Fruit fly (Drosophila melanogaster) whole organism, embryonic: Measurements from ENCODE around the gene CG33332.

ENCODE experiments used
- Atf3 ChIP-seq: fragments of 200-800 bp; sonication (Bioruptor generic); optimal IDR thresholded peaks from 3 replicates; lab custom pipeline; 2016; ENCODE audit warnings: missing biosample characterization, missing genetic modification characterization
- CG10147 ChIP-seq: fragments of 200-800 bp; sonication (Bioruptor generic); optimal IDR thresholded peaks from 2 replicates; lab custom pipeline; 2019; ENCODE audit warnings: missing biosample characterization, mild to moderate bottlenecking, missing genetic modification characterization, moderate library complexity
- CG10274 ChIP-seq: fragments of 200-800 bp; sonication (Bioruptor generic); optimal IDR thresholded peaks from 3 replicates; lab custom pipeline; 2017; ENCODE audit warnings: missing biosample characterization, mild to moderate bottlenecking, missing genetic modification characterization
- CG12071 ChIP-seq: fragments of 200-800 bp; sonication (Bioruptor generic); optimal IDR thresholded peaks from 3 replicates; lab custom pipeline; 2018; ENCODE audit warnings: missing biosample characterization, mild to moderate bottlenecking, missing genetic modification characterization
- CG14710 ChIP-seq: fragments of 200-800 bp; sonication (Bioruptor generic); optimal IDR thresholded peaks from 3 replicates; lab custom pipeline; 2019; ENCODE audit warnings: missing biosample characterization, mild to moderate bottlenecking, missing genetic modification characterization, moderate library complexity
- CG1529 ChIP-seq: fragments of 200-800 bp; sonication (Bioruptor generic); optimal IDR thresholded peaks from 3 replicates; lab custom pipeline; 2018; ENCODE audit warnings: missing biosample characterization, missing genetic modification characterization
- CG1603 ChIP-seq: fragments of 200-800 bp; sonication (Bioruptor generic); optimal IDR thresholded peaks from 2 replicates; lab custom pipeline; 2019; ENCODE audit warnings: missing biosample characterization, mild to moderate bottlenecking, missing genetic modification characterization, moderate library complexity
- CG16815 ChIP-seq: fragments of 200-800 bp; sonication (Bioruptor generic); optimal IDR thresholded peaks from 3 replicates; lab custom pipeline; 2017; ENCODE audit warnings: missing biosample characterization, mild to moderate bottlenecking, missing genetic modification characterization
- CG17829 ChIP-seq: fragments of 200-800 bp; optimal IDR thresholded peaks from 2 replicates; lab custom pipeline; 2019; ENCODE audit warnings: missing biosample characterization, mild to moderate bottlenecking, missing genetic modification characterization, moderate library complexity
- CG8924 ChIP-seq: fragments of 200-800 bp; optimal IDR thresholded peaks from 3 replicates; lab custom pipeline; 2019; ENCODE audit warnings: missing biosample characterization, mild to moderate bottlenecking, missing genetic modification characterization, moderate library complexity
- CG9797 ChIP-seq: fragments of 200-800 bp; sonication (Bioruptor generic); optimal IDR thresholded peaks from 3 replicates; lab custom pipeline; 2018; ENCODE audit warnings: missing biosample characterization, mild to moderate bottlenecking, missing genetic modification characterization
- CHES-1-like ChIP-seq: fragments of 200-800 bp; sonication (Bioruptor generic); optimal IDR thresholded peaks from 2 replicates; lab custom pipeline; 2016; ENCODE audit warnings: missing biosample characterization, missing genetic modification characterization
- CTCF ChIP-seq: fragments of 200-800 bp; sonication (Bioruptor generic); optimal IDR thresholded peaks from 2 replicates; lab custom pipeline; 2017; ENCODE audit warnings: missing biosample characterization, mild to moderate bottlenecking, missing genetic modification characterization, moderate library complexity
- Ets97D ChIP-seq: fragments of 200-800 bp; sonication (Bioruptor generic); optimal IDR thresholded peaks from 3 replicates; lab custom pipeline; 2016; ENCODE audit warnings: missing biosample characterization, missing genetic modification characterization
- GATAe ChIP-seq: fragments of 200-800 bp; sonication (Bioruptor generic); conservative IDR thresholded peaks from 2 replicates; pipeline ENCODE4 v1.3.6; 2022; ENCODE audit warnings: missing biosample characterization, missing genetic modification characterization
- HHEX ChIP-seq: fragments of 200-800 bp; sonication (Bioruptor generic); optimal IDR thresholded peaks from 3 replicates; lab custom pipeline; 2017; ENCODE audit warnings: missing biosample characterization, mild to moderate bottlenecking, missing genetic modification characterization, missing genetic modification reagents
- HLH4C ChIP-seq: fragments of 200-800 bp; sonication (Bioruptor generic); IDR thresholded peaks from 3 replicates; pipeline ENCODE4 v1.3.6; 2022; ENCODE audit warnings: missing biosample characterization, missing genetic modification characterization; ENCODE audit not compliant: partially characterized antibody
- HmgD ChIP-seq: fragments of 200-800 bp; sonication (Bioruptor generic); optimal IDR thresholded peaks from 3 replicates; lab custom pipeline; 2016; ENCODE audit warnings: missing biosample characterization, missing genetic modification characterization
- Lim3 ChIP-seq: fragments of 200-800 bp; sonication (Bioruptor generic); IDR thresholded peaks from 2 replicates; pipeline ENCODE4 v1.3.6; 2022; ENCODE audit warnings: missing biosample characterization, missing genetic modification characterization
- MBD-R2 ChIP-seq: fragments of 200-800 bp; sonication (Bioruptor generic); IDR thresholded peaks from 2 replicates; pipeline ENCODE4 v1.3.6; 2022; ENCODE audit warnings: missing biosample characterization, missing genetic modification characterization
- Mes4 ChIP-seq: fragments of 200-800 bp; sonication (Bioruptor generic); optimal IDR thresholded peaks from 2 replicates; lab custom pipeline; 2016; ENCODE audit warnings: missing biosample characterization, missing genetic modification characterization
- Oaz ChIP-seq: fragments of 200-800 bp; sonication (Bioruptor generic); IDR thresholded peaks from 2 replicates; pipeline ENCODE4 v1.3.6; 2022; ENCODE audit warnings: missing biosample characterization, missing genetic modification characterization
- Pdp1 ChIP-seq, 2 experiments: fragments of 200-800 bp; sonication (Bioruptor generic); optimal IDR thresholded peaks; 3 replicates each; lab custom pipeline; 2016; ENCODE audit warnings: missing biosample characterization in 2 of 2, missing genetic modification characterization in 2 of 2, mild to moderate bottlenecking in 1 of 2, moderate library complexity in 1 of 2
- Side ChIP-seq: fragments of 200-800 bp; sonication (Bioruptor generic); optimal IDR thresholded peaks from 2 replicates; lab custom pipeline; 2016; ENCODE audit warnings: missing biosample characterization, missing genetic modification characterization
- chn ChIP-seq: fragments of 200-800 bp; sonication (Bioruptor generic); optimal IDR thresholded peaks from 2 replicates; lab custom pipeline; 2016; ENCODE audit warnings: missing biosample characterization, missing genetic modification characterization
- crp ChIP-seq, 2 experiments: fragments of 200-800 bp; sonication (Bioruptor generic); optimal IDR thresholded peaks; 2 replicates in 1 of 2; 3 replicates in 1 of 2; lab custom pipeline; 2017; ENCODE audit warnings: missing biosample characterization in 2 of 2, missing genetic modification characterization in 2 of 2, mild to moderate bottlenecking in 1 of 2, moderate library complexity in 1 of 2
- disco-r ChIP-seq: fragments of 200-800 bp; sonication (Bioruptor generic); optimal IDR thresholded peaks from 2 replicates; lab custom pipeline; 2016; ENCODE audit warnings: missing biosample characterization, missing genetic modification characterization
- dm ChIP-seq: fragments of 200-800 bp; sonication (Bioruptor generic); optimal IDR thresholded peaks from 3 replicates; lab custom pipeline; 2016; ENCODE audit warnings: missing biosample characterization, missing genetic modification characterization
- emc ChIP-seq: fragments of 200-800 bp; sonication (Bioruptor generic); optimal IDR thresholded peaks from 2 replicates; lab custom pipeline; 2016; ENCODE audit warnings: missing biosample characterization, missing genetic modification characterization
- ems ChIP-seq: fragments of 200-800 bp; sonication (Bioruptor generic); optimal IDR thresholded peaks from 3 replicates; lab custom pipeline; 2016; ENCODE audit warnings: missing biosample characterization, missing genetic modification characterization
- hkb ChIP-seq, 2 experiments: fragments of 200-800 bp in 1 of 2; fragments of >200 bp in 1 of 2; sonication (Bioruptor generic) in 1 of 2; IDR thresholded peaks in 1 of 2; optimal IDR thresholded peaks in 1 of 2; 2 replicates each; pipeline versions ENCODE4 v1.3.6 to Lab custom; 2017 to 2022; ENCODE audit warnings: missing biosample characterization in 1 of 2, missing genetic modification characterization in 1 of 2
- knrl ChIP-seq: fragments of 200-800 bp; sonication (Bioruptor generic); IDR thresholded peaks from 3 replicates; pipeline ENCODE4 v1.3.6; 2022; ENCODE audit warnings: missing biosample characterization, missing genetic modification characterization; ENCODE audit not compliant: partially characterized antibody
- nerfin-2 ChIP-seq: fragments of 200-800 bp; sonication (Bioruptor generic); IDR thresholded peaks from 2 replicates; pipeline ENCODE4 v1.3.6; 2022; ENCODE audit warnings: missing biosample characterization, missing genetic modification characterization; ENCODE audit not compliant: partially characterized antibody
- pita ChIP-seq: fragments of 200-800 bp; sonication (Bioruptor generic); optimal IDR thresholded peaks from 2 replicates; lab custom pipeline; 2017; ENCODE audit warnings: missing biosample characterization, mild to moderate bottlenecking, missing genetic modification characterization
- pros ChIP-seq: fragments of 200-800 bp; sonication (Bioruptor generic); optimal IDR thresholded peaks from 3 replicates; lab custom pipeline; 2019; ENCODE audit warnings: missing biosample characterization, mild to moderate bottlenecking, missing genetic modification characterization, moderate library complexity
- pzg ChIP-seq: fragments of 200-800 bp; sonication (Bioruptor generic); optimal IDR thresholded peaks from 3 replicates; lab custom pipeline; 2018; ENCODE audit warnings: missing biosample characterization, mild to moderate bottlenecking, missing genetic modification characterization, moderate library complexity
- sc ChIP-seq, 3 experiments: fragments of >200 bp in 2 of 3; fragments of 200-800 bp in 1 of 3; sonication (Bioruptor generic) in 1 of 3; optimal IDR thresholded peaks; 2 replicates in 2 of 3; 3 replicates in 1 of 3; lab custom pipeline; 2017; ENCODE audit warnings: mild to moderate bottlenecking in 1 of 3, missing biosample characterization in 1 of 3, missing genetic modification characterization in 1 of 3, missing genetic modification reagents in 1 of 3
- scrt ChIP-seq: fragments of 200-800 bp; sonication (Bioruptor generic); optimal IDR thresholded peaks from 2 replicates; lab custom pipeline; 2018; ENCODE audit warnings: missing biosample characterization, mild to moderate bottlenecking, missing genetic modification characterization, moderate library complexity
- sens ChIP-seq: fragments of 200-800 bp; sonication (Bioruptor generic); peaks from one replicate; lab custom pipeline; 2016; ENCODE audit warnings: missing biosample characterization, missing genetic modification characterization
- sisA ChIP-seq: fragments of 200-800 bp; sonication (Bioruptor generic); IDR thresholded peaks from 2 replicates; pipeline ENCODE4 v1.3.6; 2022; ENCODE audit warnings: missing biosample characterization, missing genetic modification characterization
- sna ChIP-seq: fragments of 200-800 bp; sonication (Bioruptor generic); IDR thresholded peaks from 2 replicates; pipeline ENCODE4 v1.3.6; 2022; ENCODE audit warnings: missing biosample characterization, missing genetic modification characterization; ENCODE audit not compliant: partially characterized antibody
- sqz ChIP-seq: fragments of 200-800 bp; sonication (Bioruptor generic); optimal IDR thresholded peaks from 3 replicates; lab custom pipeline; 2018; ENCODE audit warnings: missing biosample characterization, mild to moderate bottlenecking, missing genetic modification characterization
- stwl ChIP-seq: fragments of 200-800 bp; sonication (Bioruptor generic); optimal IDR thresholded peaks from 3 replicates; lab custom pipeline; 2018; ENCODE audit warnings: missing biosample characterization, mild to moderate bottlenecking, missing genetic modification characterization, moderate library complexity
- unc-4 ChIP-seq: fragments of 200-800 bp; sonication (Bioruptor generic); IDR thresholded peaks from 2 replicates; pipeline ENCODE4 v1.3.6; 2022; ENCODE audit warnings: missing biosample characterization, missing genetic modification characterization; ENCODE audit not compliant: partially characterized antibody
- vnd ChIP-seq: fragments of 200-800 bp; sonication (Bioruptor generic); IDR thresholded peaks from 3 replicates; pipeline ENCODE4 v1.3.6; 2022; ENCODE audit warnings: missing biosample characterization, missing genetic modification characterization; ENCODE audit not compliant: partially characterized antibody
- wek ChIP-seq: fragments of 200-800 bp; sonication (Bioruptor generic); optimal IDR thresholded peaks from 3 replicates; lab custom pipeline; 2018; ENCODE audit warnings: missing biosample characterization, mild to moderate bottlenecking, missing genetic modification characterization, moderate library complexity
- wor ChIP-seq: fragments of 200-800 bp; sonication (Bioruptor generic); IDR thresholded peaks from 2 replicates; pipeline ENCODE4 v1.3.6; 2022; ENCODE audit warnings: missing biosample characterization, missing genetic modification characterization
- zf30C ChIP-seq: fragments of 200-800 bp; sonication (Bioruptor generic); optimal IDR thresholded peaks from 3 replicates; lab custom pipeline; 2018; ENCODE audit warnings: missing biosample characterization, mild to moderate bottlenecking, missing genetic modification characterization

CG33332 gene

DNA sequence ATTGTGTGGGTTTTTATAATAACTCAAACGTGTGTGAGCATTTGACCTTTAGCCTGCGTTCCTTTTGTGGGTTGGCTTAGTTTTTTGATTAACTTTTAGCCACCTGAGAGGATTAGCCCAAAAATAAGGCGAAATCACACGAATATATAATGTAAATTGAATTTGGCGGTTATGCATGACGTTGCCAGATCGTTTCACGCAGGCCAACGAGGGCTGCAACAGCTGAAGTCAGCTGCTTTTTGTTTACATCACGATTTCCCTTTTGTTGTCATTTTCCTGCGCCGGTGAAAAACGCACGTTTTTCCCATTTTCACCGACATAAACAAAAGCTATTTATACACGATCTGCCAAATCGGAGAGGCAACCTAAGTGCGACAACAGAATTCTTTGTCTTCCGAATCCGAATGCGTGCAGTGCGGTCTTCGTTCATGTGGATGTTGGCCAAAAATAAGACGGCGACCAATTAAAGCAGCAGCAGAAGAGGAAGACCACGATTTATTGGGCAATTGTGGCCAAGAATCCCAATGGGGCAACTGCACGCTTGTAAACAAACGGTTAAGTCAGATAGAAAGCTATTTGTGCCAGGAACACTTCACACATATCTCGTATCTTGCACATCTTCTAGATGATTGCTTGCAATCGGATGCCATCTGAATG lies 6.9 kb upstream of the CG33332 start, which contains the start of gene CG3631 (continued):
- TF ChIP-seq sisA (GFP tag; lab: Robert Waterston, UW) (no peak), scrt (no peak), Ets97D (GFP tag; lab: Kevin White, UChicago) (peak; percentile 29), Atf3 (GFP tag; lab: Kevin White, UChicago) (no peak), sc (optimal IDR thresholded peaks at IDR 0.05; lab: Kevin White, UChicago) (no peak), sc (GFP tag; optimal IDR thresholded peaks at IDR 0.05; lab: Kevin White, UChicago) (no peak), CG8924 (tag; lab: Kevin White, UChicago) (no peak), CG17829 (tag; lab: Kevin White, UChicago) (peak; percentile 5), dm (GFP tag; lab: Kevin White, UChicago) (peak; percentile 65), nerfin-2 (GFP tag; lab: Robert Waterston, UW) (no peak), CG12071 (GFP tag; lab: Kevin White, UChicago) (no peak), pzg (GFP tag; lab: Kevin White, UChicago) (peak; percentile 68), pros (GFP tag; lab: Kevin White, UChicago) (no peak), wor (no peak), Side (no peak), wek (no peak), CG14710 (tag; lab: Kevin White, UChicago) (peak; percentile 44), CG10274 (GFP tag; lab: Kevin White, UChicago) (no peak), MBD-R2 (GFP tag; lab: Robert Waterston, UW) (peak; percentile 89), disco-r (no peak), CG1529 (no peak), sna (GFP tag; lab: Robert Waterston, UW) (0 out of 2 replicates have a peak, but pooled peaks have one; percentile 14), ems (GFP tag; lab: Kevin White, UChicago) (no peak), Lim3 (GFP tag; lab: Robert Waterston, UW) (no peak), crp (GFP tag; optimal IDR thresholded peaks at IDR 0.05; lab: Kevin White, UChicago) (peak; percentile 88 to 97), HLH4C (GFP tag; lab: Robert Waterston, UW) (peak; percentile 43; the same call in 1 of the 3 replicates), sqz (GFP tag; lab: Kevin White, UChicago) (no peak), Oaz (GFP tag; lab: Robert Waterston, UW) (no peak), hkb (optimal IDR thresholded peaks at IDR 0.05; lab: Kevin White, UChicago) (no peak), hkb (GFP tag; IDR thresholded peaks at IDR 0.05; lab: Robert Waterston, UW) (no peak), sens (GFP tag; lab: Kevin White, UChicago) (peak; percentile 61), HHEX (GFP tag; lab: Kevin White, UChicago) (no peak), chn (GFP tag; lab: Kevin White, UChicago) (no peak), CTCF (GFP tag; lab: Kevin White, UChicago) (peak; percentile 21), CG9797 (GFP tag; lab: Kevin White, UChicago) (no peak), knrl (GFP tag; lab: Robert Waterston, UW) (no peak), CG16815 (GFP tag; lab: Kevin White, UChicago) (no peak), vnd (GFP tag; lab: Robert Waterston, UW) (no peak), Mes4 (GFP tag; lab: Kevin White, UChicago) (no peak), CG1603 (tag; lab: Kevin White, UChicago) (peak; percentile 50), pita (no peak), unc-4 (GFP tag; lab: Robert Waterston, UW) (peak; percentile 49; the same call in 1 of the 2 replicates), GATAe (no peak), Pdp1 (GFP tag; optimal IDR thresholded peaks at IDR 0.05; lab: Kevin White, UChicago) (peak in 1 of 2 experiments; percentile 81), HmgD (GFP tag; lab: Kevin White, UChicago) (no peak), stwl (tag; lab: Kevin White, UChicago) (peak; percentile 44), CG10147 (GFP tag; lab: Kevin White, UChicago) (no peak), emc (no peak), zf30C (GFP tag; lab: Kevin White, UChicago) (peak; percentile 39), CHES-1-like (peak; percentile 55)
